Worm (Caenorhabditis elegans) whole organism, L3 larva: ENCODE measurements around the gene cpin-1.

ENCODE experiments used
- R02D3.7 ChIP-seq: fragments of 150-350 bp; optimal IDR thresholded peaks from 2 replicates; lab custom pipeline; 2014; ENCODE audit warnings: missing biosample characterization, missing genetic modification characterization
- ZK546.5 ChIP-seq: sonication (generic microtip); optimal IDR thresholded peaks from 2 replicates; lab custom pipeline; 2017; ENCODE audit warnings: missing biosample characterization, missing genetic modification characterization
- aly-2 ChIP-seq: fragments of 150-350 bp; optimal IDR thresholded peaks from 2 replicates; lab custom pipeline; 2014; ENCODE audit warnings: missing biosample characterization, missing genetic modification characterization
- ama-1 ChIP-seq: fragments of 150-350 bp; optimal IDR thresholded peaks from 2 replicates; lab custom pipeline; 2018
- ceh-28 ChIP-seq: fragments of 150-350 bp; optimal IDR thresholded peaks from 2 replicates; lab custom pipeline; 2014; ENCODE audit warnings: missing biosample characterization, missing genetic modification reagents, missing genetic modification characterization
- ceh-9 ChIP-seq: sonication (generic microtip); optimal IDR thresholded peaks from 2 replicates; lab custom pipeline; 2018; ENCODE audit warnings: missing biosample characterization, missing genetic modification characterization
- daf-12 ChIP-seq: fragments of 150-350 bp; optimal IDR thresholded peaks from 2 replicates; lab custom pipeline; 2014; ENCODE audit warnings: missing biosample characterization, missing genetic modification reagents, missing genetic modification characterization
- egl-27 ChIP-seq: sonication (generic microtip); optimal IDR thresholded peaks from 4 replicates; lab custom pipeline; 2017; ENCODE audit warnings: missing biosample characterization, missing genetic modification reagents, missing genetic modification characterization
- egl-5 ChIP-seq: fragments of 150-350 bp; optimal IDR thresholded peaks from 2 replicates; lab custom pipeline; 2017; ENCODE audit warnings: missing biosample characterization, missing genetic modification reagents, missing genetic modification characterization, inconsistent platforms
- elt-1 ChIP-seq: fragments of 150-350 bp; optimal IDR thresholded peaks from 2 replicates; lab custom pipeline; 2014; ENCODE audit warnings: missing biosample characterization, missing genetic modification characterization
- elt-2 ChIP-seq: sonication (generic microtip); optimal IDR thresholded peaks from 2 replicates; lab custom pipeline; 2016; ENCODE audit warnings: missing genetic modification reagents, mild to moderate bottlenecking, missing genetic modification characterization, missing compliant biosample characterization
- elt-3 ChIP-seq, 3 experiments: fragments of 150-350 bp in 1 of 3; sonication (generic microtip) in 2 of 3; optimal IDR thresholded peaks; 2 replicates in 2 of 3; 4 replicates in 1 of 3; lab custom pipeline; 2014 to 2017; ENCODE audit warnings: missing biosample characterization in 3 of 3, missing genetic modification characterization in 3 of 3
- eor-1 ChIP-seq, 2 experiments: fragments of 150-350 bp; optimal IDR thresholded peaks; 2 replicates each; lab custom pipeline; 2014 to 2018; ENCODE audit warnings: missing biosample characterization in 2 of 2, missing genetic modification characterization in 2 of 2
- fkh-10 ChIP-seq: sonication (generic microtip); optimal IDR thresholded peaks from 2 replicates; lab custom pipeline; 2017; ENCODE audit warnings: missing biosample characterization, missing genetic modification reagents, missing genetic modification characterization
- fos-1 ChIP-seq: fragments of 150-350 bp; optimal IDR thresholded peaks from 2 replicates; lab custom pipeline; 2014; ENCODE audit warnings: missing biosample characterization, missing genetic modification characterization
- hmg-11 ChIP-seq: sonication (generic microtip); optimal IDR thresholded peaks from 2 replicates; lab custom pipeline; 2016; ENCODE audit warnings: missing genetic modification characterization, missing compliant biosample characterization
- jun-1 ChIP-seq: fragments of 150-350 bp; optimal IDR thresholded peaks from 2 replicates; lab custom pipeline; 2014; ENCODE audit warnings: missing biosample characterization, missing genetic modification reagents, missing genetic modification characterization
- lin-15B ChIP-seq: fragments of 150-350 bp; optimal IDR thresholded peaks from 2 replicates; lab custom pipeline; 2014; ENCODE audit warnings: missing biosample characterization, missing genetic modification characterization
- lsy-12 ChIP-seq: sonication (generic microtip); optimal IDR thresholded peaks from 2 replicates; lab custom pipeline; 2016; ENCODE audit warnings: mild to moderate bottlenecking, missing genetic modification characterization, missing compliant biosample characterization
- mdl-1 ChIP-seq: fragments of 150-350 bp; optimal IDR thresholded peaks from 2 replicates; lab custom pipeline; 2014; ENCODE audit warnings: missing biosample characterization, missing genetic modification characterization
- mml-1 ChIP-seq: fragments of 150-350 bp; sonication (generic microtip); optimal IDR thresholded peaks from 3 replicates; lab custom pipeline; 2014; ENCODE audit warnings: missing biosample characterization, missing genetic modification characterization
- nfya-1 ChIP-seq: sonication (generic microtip); optimal IDR thresholded peaks from 2 replicates; lab custom pipeline; 2017; ENCODE audit warnings: missing genetic modification characterization, mild to moderate bottlenecking, missing compliant biosample characterization, antibody characterized with exemption, moderate library complexity; ENCODE audit not compliant: insufficient read depth
- nhr-11 ChIP-seq: fragments of 150-350 bp; optimal IDR thresholded peaks from 2 replicates; lab custom pipeline; 2014; ENCODE audit warnings: missing biosample characterization, missing genetic modification characterization
- nhr-23 ChIP-seq: fragments of 150-350 bp; optimal IDR thresholded peaks from 2 replicates; lab custom pipeline; 2014; ENCODE audit warnings: missing biosample characterization, missing genetic modification reagents, missing genetic modification characterization
- nhr-237 ChIP-seq: fragments of 150-350 bp; optimal IDR thresholded peaks from 2 replicates; lab custom pipeline; 2014; ENCODE audit warnings: missing biosample characterization, missing genetic modification characterization
- nhr-25 ChIP-seq: sonication (generic microtip); optimal IDR thresholded peaks from 2 replicates; lab custom pipeline; 2017; ENCODE audit warnings: missing biosample characterization, missing genetic modification characterization
- nhr-28 ChIP-seq: fragments of 150-350 bp; optimal IDR thresholded peaks from 2 replicates; lab custom pipeline; 2014; ENCODE audit warnings: missing biosample characterization, missing genetic modification characterization
- nhr-43 ChIP-seq: sonication (generic microtip); optimal IDR thresholded peaks from 2 replicates; lab custom pipeline; 2016; ENCODE audit warnings: mild to moderate bottlenecking, missing genetic modification characterization, missing compliant biosample characterization; ENCODE audit not compliant: poor library complexity, severe bottlenecking
- nhr-76 ChIP-seq: fragments of 150-350 bp; sonication (generic microtip); optimal IDR thresholded peaks from 5 replicates; lab custom pipeline; 2014; ENCODE audit warnings: missing biosample characterization, missing genetic modification characterization
- pha-4 ChIP-seq: fragments of 150-350 bp; optimal IDR thresholded peaks from 2 replicates; lab custom pipeline; 2014; ENCODE audit warnings: missing biosample characterization, missing genetic modification reagents, missing genetic modification characterization
- pqm-1 ChIP-seq: fragments of 150-350 bp; optimal IDR thresholded peaks from 2 replicates; lab custom pipeline; 2017; ENCODE audit warnings: missing biosample characterization, missing genetic modification characterization, inconsistent platforms
- sea-2 ChIP-seq: fragments of 150-350 bp; sonication (generic microtip); optimal IDR thresholded peaks from 4 replicates; lab custom pipeline; 2014; ENCODE audit warnings: missing biosample characterization, missing genetic modification reagents, missing genetic modification characterization
- snpc-4 ChIP-seq: fragments of 150-350 bp; optimal IDR thresholded peaks from 2 replicates; lab custom pipeline; 2014; ENCODE audit warnings: missing biosample characterization, missing genetic modification characterization
- unc-62 ChIP-seq: fragments of 150-350 bp; sonication (generic microtip); optimal IDR thresholded peaks from 4 replicates; lab custom pipeline; 2014; ENCODE audit warnings: missing biosample characterization, missing genetic modification reagents, missing genetic modification characterization
- zag-1 ChIP-seq: fragments of 150-350 bp; optimal IDR thresholded peaks from 2 replicates; lab custom pipeline; 2014; ENCODE audit warnings: missing biosample characterization, missing genetic modification characterization
- ztf-11 ChIP-seq: fragments of 150-350 bp; optimal IDR thresholded peaks from 2 replicates; lab custom pipeline; 2014; ENCODE audit warnings: missing biosample characterization, missing genetic modification characterization
- ztf-4 ChIP-seq: fragments of 150-350 bp; optimal IDR thresholded peaks from 2 replicates; lab custom pipeline; 2014; ENCODE audit warnings: missing biosample characterization, missing genetic modification characterization

The cpin-1 gene

ce11 chrIV:9445407-9445806, 5.1 kb upstream of the cpin-1 start, which contains the start of gene hsp-12.3:
TSS of gene hsp-12.3 (minus strand) at chrIV:9445507.
- TF ChIP-seq daf-12 (tag; lab: Kevin White, UChicago) (no peak), egl-5 (tag; lab: Kevin White, UChicago) (no peak), fkh-10 (GFP tag; lab: Kevin White, UChicago) (no peak), eor-1 (tag; optimal IDR thresholded peaks at IDR 0.05; lab: Kevin White, UChicago) (no peak), pha-4 (no peak), snpc-4 (tag; lab: Kevin White, UChicago) (no peak), R02D3.7 (no peak), mdl-1 (tag; lab: Kevin White, UChicago) (no peak), egl-27 (no peak), nhr-25 (tag; lab: Kevin White, UChicago) (no peak)

ce11 chrIV:9447209-9447608, 3.3 kb upstream of the cpin-1 start, which contains the start of gene hsp-12.6:
TSS of gene hsp-12.6 (minus strand) at chrIV:9447228.
- no peak for TF ChIP-seq elt-3 (tag; optimal IDR thresholded peaks at IDR 0.05; lab: Kevin White, UChicago)
- TF ChIP-seq jun-1, result no peak
- TF ChIP-seq ztf-11, result no peak
- TF ChIP-seq zag-1 (tag; lab: Kevin White, UChicago), result no peak
- no peak for TF ChIP-seq ztf-4 (tag; lab: Kevin White, UChicago)
- TF ChIP-seq nhr-43 (tag; lab: Kevin White, UChicago), result no peak

- TF ChIP-seq elt-2 (no peak), ZK546.5 (no peak), nhr-237 (tag; lab: Kevin White, UChicago) (no peak)
These were observed 1.3 kb downstream of the cpin-1 start for ce11 chrIV:9451816-9452215.

ce11 chrIV:9457400-9457799, 6.9 kb downstream of the cpin-1 start, which contains the start of gene cutl-17:
TSS of gene cutl-17 (minus strand) at chrIV:9457500.
- TF ChIP-seq egl-27, result no peak

- TF ChIP-seq hmg-11 (peak; percentile 77), nhr-28 (tag; lab: Kevin White, UChicago) (no peak), elt-2 (peak; percentile 43), lin-15B (tag; lab: Kevin White, UChicago) (peak; percentile 74), egl-5 (tag; lab: Kevin White, UChicago) (peak; percentile 22), nhr-23 (tag; lab: Kevin White, UChicago) (peak; percentile 57), ceh-28 (peak; percentile 50), snpc-4 (tag; lab: Kevin White, UChicago) (peak; percentile 85), nfya-1 (tag; lab: Kevin White, UChicago) (peak; percentile 78), pha-4 (no peak), sea-2 (GFP tag; lab: Kevin White, UChicago) (no peak), nhr-237 (tag; lab: Kevin White, UChicago) (no peak)
These were observed 8.8 kb downstream of the cpin-1 start, which contains the start of gene copb-2 for ce11 chrIV:9459224-9459781. TSS of gene copb-2 (plus strand) at chrIV:9459731.

- TF ChIP-seq sea-2 (GFP tag; lab: Kevin White, UChicago) (no peak), elt-1 (tag; lab: Kevin White, UChicago) (no peak), pqm-1 (no peak), nhr-76 (tag; lab: Kevin White, UChicago) (no peak), unc-62 (no peak), snpc-4 (tag; lab: Kevin White, UChicago) (peak; percentile 81)
These were observed 13.9 kb downstream of the cpin-1 start for ce11 chrIV:9464345-9464783.

ce11 chrIV:9467418-9467817, 16.9 kb downstream of the cpin-1 start, which contains the start of gene F38E11.6:
TSS of gene F38E11.6 (minus strand) at chrIV:9467518.
- TF ChIP-seq elt-2 (no peak), ama-1 (no peak), pqm-1 (no peak), ceh-9 (tag; lab: Kevin White, UChicago) (no peak), mml-1 (no peak), nhr-11 (no peak), nhr-25 (tag; lab: Kevin White, UChicago) (no peak), nhr-28 (tag; lab: Kevin White, UChicago) (no peak), lsy-12 (tag; lab: Kevin White, UChicago) (no peak), fkh-10 (GFP tag; lab: Kevin White, UChicago) (no peak), unc-62 (no peak), egl-5 (tag; lab: Kevin White, UChicago) (no peak), fos-1 (no peak), aly-2 (tag; lab: Kevin White, UChicago) (no peak), nfya-1 (tag; lab: Kevin White, UChicago) (no peak)
- TF ChIP-seq, all 47 proteins: peak for 0
